Worm (Caenorhabditis elegans): ENCODE measurements around the gene fsn-1.
"Not testable (repeated sequence)": the region's sequence is repeated elsewhere in the genome, so short reads cannot be mapped to it uniquely, and the experiment has no call there.

DNA sequence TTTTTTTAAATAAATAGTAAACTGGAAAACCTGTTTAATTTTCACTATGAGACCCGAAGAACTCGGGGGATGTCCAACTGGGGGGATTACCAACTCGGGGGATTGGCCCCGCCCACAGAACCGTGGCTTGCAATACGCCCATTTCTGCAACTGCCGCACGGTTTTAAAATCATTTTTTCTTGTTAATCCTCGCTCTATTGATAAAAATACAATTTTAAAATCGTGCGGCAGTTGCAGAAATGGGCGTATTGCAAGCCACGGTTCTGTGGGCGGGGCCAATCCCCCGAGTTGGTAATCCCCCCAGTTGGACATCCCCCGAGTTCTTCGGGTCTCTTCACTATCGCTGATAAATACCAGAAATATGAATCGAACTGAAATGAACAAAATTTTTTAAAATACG lies 15.1 kb upstream of the fsn-1 start, which contains the start of gene mmab-1:
- not testable (repeated sequence) for TF ChIP-seq nfya-1 (tag; optimal IDR thresholded peaks at IDR 0.05); nhr-232 (tag; optimal IDR thresholded peaks at IDR 0.05); elt-2 (tag; optimal IDR thresholded peaks at IDR 0.05); unc-55 (GFP tag; optimal IDR thresholded peaks at IDR 0.05); sox-2 (GFP tag; IDR thresholded peaks at IDR 0.05); ceh-9 (tag; optimal IDR thresholded peaks at IDR 0.05)

Measured in whole organism, late embryonic.